Fruit fly (Drosophila melanogaster) S2 (cell line): ENCODE results near the gene CG31606.

Source experiments
- CG8478 ChIP-seq: fragments of >200 bp; optimal IDR thresholded peaks from 2 replicates; lab custom pipeline; 2018
- CTCF ChIP-seq, 2 experiments: fragments of >200 bp; optimal IDR thresholded peaks; 2 replicates each; lab custom pipeline; 2018

The CG31606 gene

dm6 chr2L:8163025-8163351, 15.6 kb downstream of the CG31606 start, which contains the start of gene Piezo:
Piezo (plus strand) TSS chr2L:8163073.
- TF ChIP-seq CG8478 (lab: Kevin White, UChicago): no peak
- no peak for TF ChIP-seq CTCF (optimal IDR thresholded peaks at IDR 0.05; lab: Kevin White, UChicago)

dm6 chr2L:8163588-8164166, 16.3 kb downstream of the CG31606 start:
- TF ChIP-seq CTCF (optimal IDR thresholded peaks at IDR 0.05; lab: Kevin White, UChicago) (no peak), CG8478 (lab: Kevin White, UChicago) (no peak)

dm6 chr2L:8164219-8164618, 16.8 kb downstream of the CG31606 start:
- no peak for TF ChIP-seq CG8478 (lab: Kevin White, UChicago)
- TF ChIP-seq CTCF (optimal IDR thresholded peaks at IDR 0.05; lab: Kevin White, UChicago): no peak

DNA sequence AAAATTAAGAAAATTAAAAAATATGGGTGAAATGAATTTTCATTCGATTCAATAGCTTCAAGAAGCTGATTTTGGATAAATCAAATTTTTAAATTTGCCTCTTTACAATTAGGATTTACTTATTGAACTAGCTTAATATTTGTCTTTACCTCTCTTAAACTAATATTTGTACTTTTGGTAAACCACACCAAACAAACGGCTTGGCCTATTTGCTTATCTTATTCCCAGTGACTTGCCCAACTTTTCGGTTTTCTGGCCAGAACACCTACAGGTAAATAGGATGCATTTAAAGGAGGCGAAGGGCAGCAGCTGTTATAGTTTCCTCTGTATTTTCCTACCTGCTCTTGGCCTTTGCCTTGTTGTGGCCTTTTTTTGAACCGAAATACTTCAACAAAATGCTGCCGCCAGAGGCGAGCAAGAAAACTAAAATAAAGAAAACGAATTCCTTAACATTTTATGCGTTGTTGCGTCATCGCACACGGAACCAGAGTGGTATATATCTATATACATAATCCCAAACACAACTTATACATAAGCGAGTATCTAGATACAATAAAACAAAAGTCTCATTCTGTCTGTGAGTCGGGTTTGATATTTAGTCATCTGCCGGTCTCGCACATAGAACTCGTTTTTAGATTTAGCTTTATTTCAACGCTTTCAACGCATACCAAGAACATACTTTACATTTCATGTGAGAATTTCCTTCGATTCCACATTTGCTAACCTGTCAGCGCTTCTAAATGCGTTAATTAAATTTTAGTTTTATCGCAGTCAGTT, 18.6 kb downstream of the CG31606 start:
- TF ChIP-seq CTCF (optimal IDR thresholded peaks at IDR 0.05; lab: Kevin White, UChicago) (no peak), CG8478 (lab: Kevin White, UChicago) (no peak)

DNA sequence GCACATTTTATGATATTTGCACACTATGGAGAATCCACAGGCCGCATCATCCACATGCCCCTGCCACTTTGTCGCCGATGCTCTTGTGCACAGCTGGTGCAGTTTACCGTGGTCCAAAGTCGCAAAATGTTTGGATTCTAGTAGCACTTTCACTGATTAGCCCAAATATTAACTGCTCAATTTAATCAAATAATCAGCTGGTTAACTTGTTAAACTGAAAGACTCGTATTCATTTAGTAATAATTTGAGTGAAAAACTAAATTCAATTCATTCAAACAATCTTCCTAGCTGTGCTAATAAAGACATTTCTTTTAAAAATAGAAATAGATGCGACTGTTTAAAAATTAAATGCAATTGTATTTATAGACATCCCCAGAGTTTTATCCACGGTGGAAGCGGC, 20.7 kb downstream of the CG31606 start:
- TF ChIP-seq CG8478 (lab: Kevin White, UChicago) (no peak), CTCF (optimal IDR thresholded peaks at IDR 0.05; lab: Kevin White, UChicago) (no peak)

DNA sequence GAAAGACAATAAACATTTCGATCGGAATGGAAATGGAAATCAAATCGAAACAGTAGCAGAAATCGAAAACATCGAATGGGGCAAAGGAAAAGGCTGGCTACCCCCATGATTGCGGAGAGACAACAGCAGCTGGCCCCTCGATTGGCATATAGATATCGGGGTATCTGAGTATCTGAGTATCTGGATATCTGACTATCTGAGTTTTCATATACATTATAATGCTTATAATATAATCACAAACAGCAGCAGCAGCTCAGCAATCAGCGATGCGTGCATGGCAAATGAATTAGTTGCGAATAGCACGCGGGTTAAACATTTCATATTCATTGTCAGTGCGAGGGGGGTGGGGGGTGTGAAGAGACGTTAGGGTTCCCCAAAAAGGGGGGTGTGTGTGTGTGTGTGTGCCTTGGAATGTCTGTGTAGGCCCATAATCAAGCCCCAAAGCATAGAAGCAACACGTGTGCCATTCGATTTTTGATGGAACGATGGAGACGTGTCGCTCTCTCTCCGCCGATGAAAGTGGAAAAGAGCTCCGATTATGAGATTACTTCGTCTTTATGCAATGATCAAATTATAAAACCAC, 23.3 kb downstream of the CG31606 start:
- no peak for TF ChIP-seq CTCF (optimal IDR thresholded peaks at IDR 0.05; lab: Kevin White, UChicago)
- TF ChIP-seq CG8478 (lab: Kevin White, UChicago): no peak

DNA sequence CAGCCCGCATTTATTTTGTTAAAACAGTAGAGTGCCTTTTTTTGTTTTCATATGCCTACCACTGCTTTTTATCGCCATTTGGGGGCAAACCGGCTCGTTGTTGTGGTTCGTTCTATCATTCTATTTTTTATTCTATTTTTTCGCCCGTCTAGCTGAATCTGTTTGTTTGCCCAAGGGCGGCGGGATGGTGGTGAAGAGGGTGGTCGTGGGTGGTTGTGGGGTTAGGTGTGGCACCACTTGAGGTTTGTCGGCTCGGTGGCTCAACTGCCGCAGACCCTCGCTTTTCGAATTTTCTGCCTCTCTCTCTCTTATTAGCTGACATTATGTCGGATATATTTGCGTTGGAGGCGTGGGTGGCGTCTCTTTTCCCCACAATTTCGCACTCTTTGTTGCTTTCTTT, 24.1 kb downstream of the CG31606 start:
- no peak for TF ChIP-seq CG8478 (lab: Kevin White, UChicago)
- TF ChIP-seq CTCF (optimal IDR thresholded peaks at IDR 0.05; lab: Kevin White, UChicago): no peak

DNA sequence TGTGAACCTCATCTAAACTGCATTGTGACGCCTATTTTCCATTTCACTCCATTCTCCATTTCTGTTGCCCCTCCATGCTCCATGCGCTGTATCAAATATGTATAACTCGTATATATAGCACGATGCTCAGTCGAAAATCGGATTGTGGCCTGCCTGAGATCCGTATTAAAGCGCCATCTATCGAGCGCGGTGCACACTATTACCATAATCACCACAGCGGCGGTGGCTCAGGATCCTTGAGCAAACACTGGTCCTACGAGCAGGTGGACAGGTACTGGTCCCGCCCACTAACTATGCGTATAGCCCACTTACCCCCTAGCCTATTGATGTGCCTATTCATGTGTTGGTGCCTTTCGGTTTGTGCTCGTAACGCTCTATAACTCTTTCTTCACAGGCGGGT, 37.6 kb downstream of the CG31606 start:
- TF ChIP-seq CG8478 (lab: Kevin White, UChicago): no peak
- TF ChIP-seq CTCF (optimal IDR thresholded peaks at IDR 0.05; lab: Kevin White, UChicago): peak; percentile 82 to 90

dm6 chr2L:8190681-8191080, 43.3 kb downstream of the CG31606 start, which contains the start of gene CG34134:
CG34134 (minus strand) TSS chr2L:8190781.
- TF ChIP-seq CTCF (optimal IDR thresholded peaks at IDR 0.05; lab: Kevin White, UChicago): no peak
- TF ChIP-seq CG8478 (lab: Kevin White, UChicago): no peak

DNA sequence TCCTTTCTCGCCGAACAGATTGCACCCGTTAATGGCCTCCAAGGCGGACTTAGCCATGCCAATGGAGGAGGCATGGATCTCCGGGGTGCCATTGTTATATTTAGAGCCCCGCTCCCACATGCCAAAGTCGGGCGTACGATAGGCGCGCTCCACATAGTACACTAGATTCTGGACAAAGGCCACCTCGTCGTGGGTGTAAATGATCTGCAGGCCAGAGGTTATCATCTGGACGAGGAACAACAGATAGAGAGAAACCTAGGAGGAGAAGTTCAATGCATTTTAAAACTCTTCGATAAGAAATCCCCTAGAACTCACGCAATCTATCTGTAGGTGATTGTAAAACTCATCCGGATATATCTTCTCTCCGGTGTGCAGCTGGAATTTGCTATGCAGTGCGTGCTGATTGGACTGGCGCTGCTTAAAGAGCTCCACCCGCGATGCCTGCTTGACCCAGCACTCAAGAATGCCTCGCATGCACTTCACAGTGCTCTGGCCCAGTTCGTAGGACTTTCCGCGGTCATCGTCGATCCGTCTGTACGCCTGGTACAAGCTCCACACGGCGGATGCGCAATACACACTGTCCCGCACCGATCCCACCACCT, 48.4 kb downstream of the CG31606 start:
- TF ChIP-seq CTCF (optimal IDR thresholded peaks at IDR 0.05; lab: Kevin White, UChicago): no peak
- no peak for TF ChIP-seq CG8478 (lab: Kevin White, UChicago)

DNA sequence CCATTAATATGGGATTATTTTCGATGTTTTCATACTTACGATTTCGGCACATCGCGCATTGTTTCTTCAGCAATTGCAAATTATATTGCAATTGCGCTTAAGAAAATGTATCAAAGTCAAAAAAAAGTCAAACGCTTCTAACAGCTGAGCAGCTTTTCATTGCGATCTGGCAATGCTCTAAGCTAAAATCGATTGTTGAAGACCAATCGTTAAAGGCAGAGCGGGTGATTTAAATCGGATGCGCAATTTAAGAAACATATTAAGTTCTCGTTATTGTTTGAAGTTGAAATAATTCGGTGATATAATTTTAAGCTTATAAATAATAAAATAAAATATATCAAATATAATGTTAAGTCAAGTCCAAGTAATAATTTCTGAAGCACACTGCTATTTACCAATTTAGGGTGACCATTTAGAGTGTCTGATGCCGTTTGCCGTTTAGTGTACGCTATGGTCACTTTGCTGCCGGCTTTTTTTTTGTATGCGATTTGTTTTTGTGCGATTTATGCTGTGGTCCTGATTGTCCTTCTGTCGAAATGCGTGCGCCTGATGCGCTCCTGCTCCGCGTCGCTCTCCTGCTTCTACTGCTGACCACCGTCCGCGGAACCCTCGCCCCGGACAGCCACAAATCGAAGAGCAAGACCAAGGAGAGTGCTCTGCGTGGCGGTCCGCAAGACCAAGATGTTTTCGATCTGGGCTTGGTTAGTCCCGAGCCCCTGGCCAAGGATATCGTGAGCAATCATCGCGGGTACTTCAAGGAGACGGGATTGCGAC, 49.5 kb downstream of the CG31606 start, which contains the start of the genes CG8475 and CG8460:
Gene CG8475, minus strand, starts transcription at position 162 of the 774 bp plus-strand sequence.
Gene CG8460, plus strand, starts transcription at position 437 of the 774 bp plus-strand sequence.
- no peak for TF ChIP-seq CTCF (optimal IDR thresholded peaks at IDR 0.05; lab: Kevin White, UChicago)
- TF ChIP-seq CG8478 (lab: Kevin White, UChicago): no peak
